Worm (Caenorhabditis elegans): ENCODE measurements around the gene T27E4.1.

DNA sequence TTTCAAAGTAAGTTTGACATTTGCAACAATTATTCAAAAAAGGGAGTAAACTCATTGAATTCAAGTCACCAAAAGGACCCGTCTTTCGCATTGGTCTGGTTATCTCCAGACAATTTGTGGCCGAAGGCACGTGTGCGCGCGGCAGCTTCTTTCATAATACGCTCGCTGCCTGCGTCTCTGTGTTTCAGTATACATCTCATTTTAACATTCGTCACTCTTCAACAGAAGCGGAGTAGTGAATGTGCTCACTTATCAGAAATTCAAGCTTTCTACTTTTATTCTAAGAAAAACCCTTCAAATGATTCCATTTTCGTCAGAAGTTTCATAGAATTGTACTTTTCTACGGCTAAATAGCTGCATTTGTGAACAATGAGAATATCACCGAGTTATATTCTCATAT lies 36.4 kb downstream of the T27E4.1 start:
- TF ChIP-seq him-1 (tag; optimal IDR thresholded peaks at IDR 0.05), result peak; percentile 36
- no peak for TF ChIP-seq W03F9.2 (tag; optimal IDR thresholded peaks at IDR 0.05)
